Worm (Caenorhabditis elegans) whole organism, L3 larva: Measurements from ENCODE around the gene col-68.

ENCODE experiments used
- R02D3.7 ChIP-seq: fragments of 150-350 bp; optimal IDR thresholded peaks from 2 replicates; lab custom pipeline; 2014; ENCODE audit warnings: missing biosample characterization, missing genetic modification characterization
- ZK546.5 ChIP-seq: sonication (generic microtip); optimal IDR thresholded peaks from 2 replicates; lab custom pipeline; 2017; ENCODE audit warnings: missing biosample characterization, missing genetic modification characterization
- aly-2 ChIP-seq: fragments of 150-350 bp; optimal IDR thresholded peaks from 2 replicates; lab custom pipeline; 2014; ENCODE audit warnings: missing biosample characterization, missing genetic modification characterization
- ama-1 ChIP-seq: fragments of 150-350 bp; optimal IDR thresholded peaks from 2 replicates; lab custom pipeline; 2018
- ceh-16 ChIP-seq: sonication (generic microtip); optimal IDR thresholded peaks from 2 replicates; lab custom pipeline; 2017; ENCODE audit warnings: missing biosample characterization, missing genetic modification characterization
- ceh-28 ChIP-seq: fragments of 150-350 bp; optimal IDR thresholded peaks from 2 replicates; lab custom pipeline; 2014; ENCODE audit warnings: missing biosample characterization, missing genetic modification reagents, missing genetic modification characterization
- ceh-82 ChIP-seq: fragments of 150-350 bp; optimal IDR thresholded peaks from 2 replicates; lab custom pipeline; 2014; ENCODE audit warnings: missing biosample characterization, missing genetic modification characterization
- ceh-9 ChIP-seq: sonication (generic microtip); optimal IDR thresholded peaks from 2 replicates; lab custom pipeline; 2018; ENCODE audit warnings: missing biosample characterization, missing genetic modification characterization
- egl-27 ChIP-seq: sonication (generic microtip); optimal IDR thresholded peaks from 4 replicates; lab custom pipeline; 2017; ENCODE audit warnings: missing biosample characterization, missing genetic modification reagents, missing genetic modification characterization
- egl-5 ChIP-seq: fragments of 150-350 bp; optimal IDR thresholded peaks from 2 replicates; lab custom pipeline; 2017; ENCODE audit warnings: missing biosample characterization, missing genetic modification reagents, missing genetic modification characterization, inconsistent platforms
- elt-1 ChIP-seq: fragments of 150-350 bp; optimal IDR thresholded peaks from 2 replicates; lab custom pipeline; 2014; ENCODE audit warnings: missing biosample characterization, missing genetic modification characterization
- elt-2 ChIP-seq: sonication (generic microtip); optimal IDR thresholded peaks from 2 replicates; lab custom pipeline; 2016; ENCODE audit warnings: missing genetic modification reagents, mild to moderate bottlenecking, missing genetic modification characterization, missing compliant biosample characterization
- elt-3 ChIP-seq, 3 experiments: fragments of 150-350 bp in 1 of 3; sonication (generic microtip) in 2 of 3; optimal IDR thresholded peaks; 2 replicates in 2 of 3; 4 replicates in 1 of 3; lab custom pipeline; 2014 to 2017; ENCODE audit warnings: missing biosample characterization in 3 of 3, missing genetic modification characterization in 3 of 3
- fkh-10 ChIP-seq: sonication (generic microtip); optimal IDR thresholded peaks from 2 replicates; lab custom pipeline; 2017; ENCODE audit warnings: missing biosample characterization, missing genetic modification reagents, missing genetic modification characterization
- hmg-11 ChIP-seq: sonication (generic microtip); optimal IDR thresholded peaks from 2 replicates; lab custom pipeline; 2016; ENCODE audit warnings: missing genetic modification characterization, missing compliant biosample characterization
- jun-1 ChIP-seq: fragments of 150-350 bp; optimal IDR thresholded peaks from 2 replicates; lab custom pipeline; 2014; ENCODE audit warnings: missing biosample characterization, missing genetic modification reagents, missing genetic modification characterization
- lin-15B ChIP-seq: fragments of 150-350 bp; optimal IDR thresholded peaks from 2 replicates; lab custom pipeline; 2014; ENCODE audit warnings: missing biosample characterization, missing genetic modification characterization
- lsy-12 ChIP-seq: sonication (generic microtip); optimal IDR thresholded peaks from 2 replicates; lab custom pipeline; 2016; ENCODE audit warnings: mild to moderate bottlenecking, missing genetic modification characterization, missing compliant biosample characterization
- mdl-1 ChIP-seq: fragments of 150-350 bp; optimal IDR thresholded peaks from 2 replicates; lab custom pipeline; 2014; ENCODE audit warnings: missing biosample characterization, missing genetic modification characterization
- nhr-11 ChIP-seq: fragments of 150-350 bp; optimal IDR thresholded peaks from 2 replicates; lab custom pipeline; 2014; ENCODE audit warnings: missing biosample characterization, missing genetic modification characterization
- nhr-12 ChIP-seq: fragments of 150-350 bp; optimal IDR thresholded peaks from 2 replicates; lab custom pipeline; 2014; ENCODE audit warnings: missing biosample characterization, missing genetic modification characterization
- nhr-23 ChIP-seq: fragments of 150-350 bp; optimal IDR thresholded peaks from 2 replicates; lab custom pipeline; 2014; ENCODE audit warnings: missing biosample characterization, missing genetic modification reagents, missing genetic modification characterization
- nhr-237 ChIP-seq: fragments of 150-350 bp; optimal IDR thresholded peaks from 2 replicates; lab custom pipeline; 2014; ENCODE audit warnings: missing biosample characterization, missing genetic modification characterization
- nhr-25 ChIP-seq: sonication (generic microtip); optimal IDR thresholded peaks from 2 replicates; lab custom pipeline; 2017; ENCODE audit warnings: missing biosample characterization, missing genetic modification characterization
- nhr-28 ChIP-seq: fragments of 150-350 bp; optimal IDR thresholded peaks from 2 replicates; lab custom pipeline; 2014; ENCODE audit warnings: missing biosample characterization, missing genetic modification characterization
- nhr-43 ChIP-seq: sonication (generic microtip); optimal IDR thresholded peaks from 2 replicates; lab custom pipeline; 2016; ENCODE audit warnings: mild to moderate bottlenecking, missing genetic modification characterization, missing compliant biosample characterization; ENCODE audit not compliant: poor library complexity, severe bottlenecking
- nhr-67 ChIP-seq: fragments of 150-350 bp; optimal IDR thresholded peaks from 2 replicates; lab custom pipeline; 2014; ENCODE audit warnings: missing biosample characterization, missing genetic modification characterization
- nhr-76 ChIP-seq: fragments of 150-350 bp; sonication (generic microtip); optimal IDR thresholded peaks from 5 replicates; lab custom pipeline; 2014; ENCODE audit warnings: missing biosample characterization, missing genetic modification characterization
- pha-4 ChIP-seq: fragments of 150-350 bp; optimal IDR thresholded peaks from 2 replicates; lab custom pipeline; 2014; ENCODE audit warnings: missing biosample characterization, missing genetic modification reagents, missing genetic modification characterization
- pqm-1 ChIP-seq: fragments of 150-350 bp; optimal IDR thresholded peaks from 2 replicates; lab custom pipeline; 2017; ENCODE audit warnings: missing biosample characterization, missing genetic modification characterization, inconsistent platforms
- sea-2 ChIP-seq: fragments of 150-350 bp; sonication (generic microtip); optimal IDR thresholded peaks from 4 replicates; lab custom pipeline; 2014; ENCODE audit warnings: missing biosample characterization, missing genetic modification reagents, missing genetic modification characterization
- skn-1 ChIP-seq: fragments of 150-350 bp; optimal IDR thresholded peaks from 2 replicates; lab custom pipeline; 2014; ENCODE audit warnings: missing biosample characterization, missing genetic modification characterization
- snpc-4 ChIP-seq: fragments of 150-350 bp; optimal IDR thresholded peaks from 2 replicates; lab custom pipeline; 2014; ENCODE audit warnings: missing biosample characterization, missing genetic modification characterization
- tbx-2 ChIP-seq: sonication (generic microtip); optimal IDR thresholded peaks from 2 replicates; lab custom pipeline; 2016; ENCODE audit warnings: mild to moderate bottlenecking, missing genetic modification characterization, missing compliant biosample characterization
- unc-39 ChIP-seq: sonication (generic microtip); optimal IDR thresholded peaks from 4 replicates; lab custom pipeline; 2017; ENCODE audit warnings: missing biosample characterization, missing genetic modification characterization
- unc-62 ChIP-seq: fragments of 150-350 bp; sonication (generic microtip); optimal IDR thresholded peaks from 4 replicates; lab custom pipeline; 2014; ENCODE audit warnings: missing biosample characterization, missing genetic modification reagents, missing genetic modification characterization
- zag-1 ChIP-seq: fragments of 150-350 bp; optimal IDR thresholded peaks from 2 replicates; lab custom pipeline; 2014; ENCODE audit warnings: missing biosample characterization, missing genetic modification characterization
- ztf-11 ChIP-seq: fragments of 150-350 bp; optimal IDR thresholded peaks from 2 replicates; lab custom pipeline; 2014; ENCODE audit warnings: missing biosample characterization, missing genetic modification characterization
- ztf-4 ChIP-seq: fragments of 150-350 bp; optimal IDR thresholded peaks from 2 replicates; lab custom pipeline; 2014; ENCODE audit warnings: missing biosample characterization, missing genetic modification characterization

The col-68 gene

DNA sequence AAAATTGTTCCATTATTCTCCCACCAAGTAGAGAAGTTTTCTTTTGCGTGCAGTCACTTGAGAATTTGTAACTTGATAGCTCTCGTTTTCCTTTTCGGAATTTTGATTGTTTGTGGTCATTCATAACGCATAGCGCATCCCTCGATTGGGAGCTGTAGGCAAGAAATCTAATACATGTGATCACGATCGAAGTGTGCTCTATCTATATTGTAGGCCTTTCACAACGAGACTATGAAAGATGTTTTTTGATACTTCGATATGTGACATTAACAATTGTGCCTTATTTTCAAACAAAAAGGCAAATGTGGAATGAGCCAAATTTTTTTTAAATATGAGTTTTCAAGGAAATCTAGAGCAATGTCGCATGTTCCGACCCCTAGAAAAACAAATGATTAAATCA, 28.5 kb upstream of the col-68 start:
- TF ChIP-seq ama-1 (no peak), hmg-11 (tag; lab: Kevin White, UChicago) (no peak), nhr-23 (tag; lab: Kevin White, UChicago) (no peak), nhr-28 (tag; lab: Kevin White, UChicago) (no peak), fkh-10 (no peak), nhr-12 (tag; lab: Kevin White, UChicago) (no peak), aly-2 (no peak), unc-62 (GFP tag; lab: Kevin White, UChicago) (no peak), nhr-67 (tag; lab: Kevin White, UChicago) (no peak), ZK546.5 (no peak), lin-15B (no peak), unc-39 (tag; lab: Kevin White, UChicago) (no peak)

DNA sequence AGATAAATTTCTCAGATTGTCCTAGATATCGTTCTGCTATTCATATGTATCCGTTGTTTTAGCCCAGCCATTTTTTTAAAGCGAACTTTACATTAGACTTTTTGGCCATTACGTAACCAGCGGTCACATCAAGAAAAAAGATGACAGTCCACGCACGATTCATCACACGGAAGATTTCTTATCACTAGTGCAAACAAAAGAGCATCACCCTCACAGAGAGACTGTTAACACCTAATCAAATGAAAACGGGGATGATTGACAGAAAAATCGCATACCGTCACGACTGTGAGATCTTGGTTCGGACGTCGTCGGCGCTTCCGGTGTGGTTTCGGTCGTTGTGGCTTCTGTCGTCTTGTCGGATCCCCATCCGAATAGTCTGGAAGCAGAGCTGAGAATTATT, 27.7 kb upstream of the col-68 start:
- no peak for TF ChIP-seq nhr-25 (tag; lab: Kevin White, UChicago)
- peak; percentile 16 for TF ChIP-seq elt-2 (tag; lab: Kevin White, UChicago)

DNA sequence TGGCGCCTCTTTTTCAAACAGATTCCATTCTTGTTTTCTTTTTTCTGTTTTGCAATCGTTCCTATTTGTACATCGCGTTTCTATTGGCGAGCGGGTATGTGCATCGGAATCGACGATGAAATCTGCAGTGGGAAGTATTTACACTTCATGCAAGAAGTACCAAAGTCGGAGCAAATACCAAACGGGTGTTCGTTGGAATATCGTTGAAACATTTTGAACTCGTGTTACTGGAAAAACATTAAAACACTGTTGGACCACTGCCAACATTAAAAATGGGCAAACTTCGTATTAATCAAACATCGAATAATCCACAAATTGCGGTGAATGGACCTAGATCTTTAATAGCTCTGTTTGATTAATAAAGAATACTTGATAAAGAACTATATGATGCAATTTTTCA, 25.2 kb upstream of the col-68 start, which contains the start of gene C23H3.9:
TSS of gene C23H3.9 (minus strand) at position 101 of the 400 bp plus-strand sequence.
- TF ChIP-seq egl-27 (no peak), R02D3.7 (no peak), jun-1 (tag; lab: Kevin White, UChicago) (no peak), sea-2 (GFP tag; lab: Kevin White, UChicago) (no peak), mdl-1 (no peak), nhr-12 (tag; lab: Kevin White, UChicago) (no peak), nhr-11 (tag; lab: Kevin White, UChicago) (no peak), ZK546.5 (no peak), snpc-4 (no peak), nhr-23 (tag; lab: Kevin White, UChicago) (no peak), lsy-12 (tag; lab: Kevin White, UChicago) (no peak), nhr-76 (tag; lab: Kevin White, UChicago) (no peak), aly-2 (no peak)

DNA sequence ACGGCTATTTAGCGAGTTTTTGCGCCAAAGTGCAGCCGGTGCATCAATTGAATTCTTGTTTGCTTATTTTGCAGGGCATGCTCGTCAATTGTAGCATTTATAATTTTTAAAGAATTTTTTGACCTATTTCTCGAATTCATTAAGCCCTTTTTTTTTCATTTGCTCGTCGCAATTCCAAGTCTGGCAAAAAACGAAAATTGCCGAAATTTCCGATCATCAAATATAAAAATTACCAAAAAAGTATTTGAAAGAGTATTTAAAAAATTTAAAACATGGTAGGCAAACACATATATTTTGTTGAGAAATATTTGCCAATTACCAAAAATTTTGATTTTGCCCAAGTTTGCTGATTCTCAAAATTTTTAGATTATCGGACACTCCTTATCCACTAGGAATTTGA, 20.2 kb upstream of the col-68 start, which contains the start of gene C50D2.6:
TSS of gene C50D2.6 (plus strand) at position 301 of the 400 bp plus-strand sequence.
- no peak for TF ChIP-seq pqm-1 (tag; lab: Kevin White, UChicago)
- no peak for TF ChIP-seq tbx-2 (tag; lab: Kevin White, UChicago)
- no peak for TF ChIP-seq ztf-11
- TF ChIP-seq egl-5 = no peak
- TF ChIP-seq ZK546.5 = no peak
- no peak for TF ChIP-seq snpc-4
- TF ChIP-seq ama-1 = no peak
- TF ChIP-seq ztf-4 = no peak
- TF ChIP-seq mdl-1 = no peak
- TF ChIP-seq nhr-28 (tag; lab: Kevin White, UChicago) = no peak
- no peak for TF ChIP-seq lsy-12 (tag; lab: Kevin White, UChicago)
- no peak for TF ChIP-seq R02D3.7
- no peak for TF ChIP-seq ceh-16 (tag; lab: Kevin White, UChicago)
- no peak for TF ChIP-seq nhr-43 (tag; lab: Kevin White, UChicago)
- no peak for TF ChIP-seq ceh-82 (tag; lab: Kevin White, UChicago)

DNA sequence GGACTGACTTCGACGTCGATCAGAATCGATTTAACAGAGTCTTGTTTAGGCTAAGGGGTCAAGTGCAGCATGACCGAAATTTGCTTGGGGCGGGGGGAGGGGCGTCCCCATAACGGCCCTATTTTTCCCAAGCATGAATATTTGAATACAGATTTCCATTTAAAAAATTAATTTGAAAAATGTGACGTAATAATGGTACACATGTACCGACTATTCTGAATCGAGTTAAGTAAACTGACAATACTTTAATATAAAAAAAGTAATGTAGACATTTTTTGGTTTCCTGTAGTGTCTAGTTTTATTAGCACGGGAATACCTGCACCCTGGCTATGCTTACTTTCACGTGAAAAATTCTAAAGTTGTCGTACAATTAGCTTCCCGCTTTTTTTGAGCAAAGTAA, 17.5 kb upstream of the col-68 start:
- no peak for TF ChIP-seq nhr-76 (tag; lab: Kevin White, UChicago)
- no peak for TF ChIP-seq jun-1 (tag; lab: Kevin White, UChicago)
- no peak for TF ChIP-seq mdl-1
- no peak for TF ChIP-seq egl-27
- no peak for TF ChIP-seq skn-1 (tag; lab: Kevin White, UChicago)
- no peak for TF ChIP-seq ceh-9 (tag; lab: Kevin White, UChicago)
- TF ChIP-seq zag-1 (tag; lab: Kevin White, UChicago) = no peak
- TF ChIP-seq elt-3 (tag; optimal IDR thresholded peaks at IDR 0.05; lab: Kevin White, UChicago) = no peak
- TF ChIP-seq R02D3.7 = no peak
- no peak for TF ChIP-seq pqm-1 (tag; lab: Kevin White, UChicago)

DNA sequence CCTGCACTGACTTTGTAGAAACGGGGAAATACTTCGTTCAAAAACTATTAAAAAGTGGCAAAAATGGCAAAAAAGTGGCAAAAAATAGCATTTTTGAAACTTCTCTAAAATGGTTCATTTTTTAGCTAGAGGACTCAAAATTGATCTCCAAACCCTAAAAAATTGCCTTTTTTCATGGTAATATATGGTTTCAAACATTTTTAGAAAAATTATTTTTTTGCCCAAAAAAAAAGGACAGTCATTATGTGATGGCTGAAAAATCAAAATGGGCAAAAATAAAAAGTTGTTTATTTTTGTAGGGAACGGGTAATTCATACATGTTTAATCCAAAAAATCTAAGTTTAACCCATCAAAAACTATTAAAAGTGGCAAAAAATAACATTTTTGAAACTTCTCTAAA, 16.4 kb upstream of the col-68 start:
- no peak for TF ChIP-seq hmg-11 (tag; lab: Kevin White, UChicago)
- no peak for TF ChIP-seq ceh-28 (tag; lab: Kevin White, UChicago)
- TF ChIP-seq nhr-237 (tag; lab: Kevin White, UChicago) = no peak
- TF ChIP-seq ceh-16 (tag; lab: Kevin White, UChicago) = no peak
- TF ChIP-seq elt-1 = no peak
- no peak for TF ChIP-seq egl-5
- TF ChIP-seq R02D3.7 = no peak
- no peak for TF ChIP-seq egl-27
- TF ChIP-seq lin-15B = no peak
- no peak for TF ChIP-seq elt-2 (tag; lab: Kevin White, UChicago)
- TF ChIP-seq skn-1 (tag; lab: Kevin White, UChicago) = no peak
- no peak for TF ChIP-seq nhr-23 (tag; lab: Kevin White, UChicago)
- TF ChIP-seq pha-4 = no peak
- no peak for TF ChIP-seq fkh-10
